Worm (Caenorhabditis elegans) whole organism, L4 larva: Measurements from ENCODE around the gene sru-1.

Experiments used
- Y105C5A.15 ChIP-seq: fragments of 200-800 bp; sonication (Bioruptor generic); IDR thresholded peaks from 2 replicates; pipeline ENCODE4 v1.3.6; 2022; ENCODE audit warnings: missing genetic modification characterization, missing compliant biosample characterization
- dmd-6 ChIP-seq: fragments of 200-800 bp; sonication (Bioruptor generic); IDR thresholded peaks from 2 replicates; pipeline ENCODE4 v1.3.6; 2022; ENCODE audit warnings: missing genetic modification reagents, missing genetic modification characterization, missing compliant biosample characterization
- dpl-1 ChIP-seq: fragments of 150-350 bp; optimal IDR thresholded peaks from 2 replicates; lab custom pipeline; 2014; ENCODE audit warnings: missing biosample characterization, missing genetic modification reagents, missing genetic modification characterization
- hif-1 ChIP-seq, 2 experiments: sonication (generic microtip); optimal IDR thresholded peaks; 2 replicates each; lab custom pipeline; 2016 to 2017; ENCODE audit warnings: missing compliant biosample characterization in 2 of 2, missing genetic modification characterization in 2 of 2, missing genetic modification reagents in 2 of 2, missing genotype in 2 of 2, mild to moderate bottlenecking in 1 of 2
- lin-39 ChIP-seq: fragments of 150-350 bp; optimal IDR thresholded peaks from 2 replicates; lab custom pipeline; 2014; ENCODE audit warnings: missing biosample characterization, missing genetic modification reagents, missing genetic modification characterization
- lsy-2 ChIP-seq, 2 experiments: fragments of 150-350 bp in 1 of 2; sonication (generic microtip) in 1 of 2; optimal IDR thresholded peaks; 2 replicates each; lab custom pipeline; 2014 to 2017; ENCODE audit warnings: missing biosample characterization in 2 of 2, missing genetic modification characterization in 2 of 2
- nhr-11 ChIP-seq: fragments of 150-350 bp; optimal IDR thresholded peaks from 2 replicates; lab custom pipeline; 2014; ENCODE audit warnings: missing biosample characterization, missing genetic modification characterization
- nhr-25 ChIP-seq: sonication (generic microtip); optimal IDR thresholded peaks from 2 replicates; lab custom pipeline; 2017; ENCODE audit warnings: missing genetic modification characterization, mild to moderate bottlenecking, missing compliant biosample characterization, antibody characterized with exemption, moderate library complexity, borderline replicate concordance; ENCODE audit not compliant: insufficient read depth
- nhr-28 ChIP-seq: fragments of 150-350 bp; optimal IDR thresholded peaks from 2 replicates; lab custom pipeline; 2014; ENCODE audit warnings: missing biosample characterization, missing genetic modification characterization

DNA sequence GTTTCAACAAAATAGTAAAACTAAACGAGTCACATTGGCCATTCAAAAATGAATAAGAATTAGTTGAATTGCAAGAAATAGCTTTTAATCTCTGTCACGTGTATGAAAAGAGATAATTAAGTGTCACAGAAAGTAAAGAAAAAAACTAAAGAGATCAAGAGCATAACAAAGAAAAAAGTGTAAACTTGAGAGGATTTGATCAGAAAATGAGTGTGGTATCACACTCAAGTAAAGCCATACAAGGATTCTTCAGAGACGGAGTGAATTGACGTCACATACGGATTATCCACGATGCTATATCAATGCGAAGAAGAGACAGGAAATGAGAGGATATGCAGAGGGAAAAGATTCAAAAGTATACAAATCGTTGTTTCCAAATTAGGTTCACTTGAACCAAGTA is 19.1 kb upstream of the sru-1 start:
- TF ChIP-seq nhr-28 (tag; lab: Kevin White, UChicago), result no peak
- no peak for TF ChIP-seq hif-1 (tag; optimal IDR thresholded peaks at IDR 0.05; lab: Kevin White, UChicago)
- no peak for TF ChIP-seq lin-39 (tag; lab: Kevin White, UChicago)
- TF ChIP-seq dmd-6 (GFP tag; lab: Robert Waterston, UW), result no peak
- TF ChIP-seq Y105C5A.15 (GFP tag; lab: Robert Waterston, UW), result no peak
- no peak for TF ChIP-seq lsy-2 (tag; optimal IDR thresholded peaks at IDR 0.05; lab: Kevin White, UChicago)
- TF ChIP-seq dpl-1 (GFP tag; lab: Kevin White, UChicago), result no peak
- no peak for TF ChIP-seq nhr-11
- no peak for TF ChIP-seq nhr-25 (tag; lab: Kevin White, UChicago)
